Worm (Caenorhabditis elegans) whole organism, L3 larva: ENCODE data around the gene F44E7.4.

Experiments
- R02D3.7 ChIP-seq: fragments of 150-350 bp; optimal IDR thresholded peaks from 2 replicates; lab custom pipeline; 2014; ENCODE audit warnings: missing biosample characterization, missing genetic modification characterization
- ZK546.5 ChIP-seq: sonication (generic microtip); optimal IDR thresholded peaks from 2 replicates; lab custom pipeline; 2017; ENCODE audit warnings: missing biosample characterization, missing genetic modification characterization
- aly-2 ChIP-seq: fragments of 150-350 bp; optimal IDR thresholded peaks from 2 replicates; lab custom pipeline; 2014; ENCODE audit warnings: missing biosample characterization, missing genetic modification characterization
- ama-1 ChIP-seq: fragments of 150-350 bp; optimal IDR thresholded peaks from 2 replicates; lab custom pipeline; 2018
- ceh-16 ChIP-seq: sonication (generic microtip); optimal IDR thresholded peaks from 2 replicates; lab custom pipeline; 2017; ENCODE audit warnings: missing biosample characterization, missing genetic modification characterization
- ceh-28 ChIP-seq: fragments of 150-350 bp; optimal IDR thresholded peaks from 2 replicates; lab custom pipeline; 2014; ENCODE audit warnings: missing biosample characterization, missing genetic modification reagents, missing genetic modification characterization
- ceh-82 ChIP-seq: fragments of 150-350 bp; optimal IDR thresholded peaks from 2 replicates; lab custom pipeline; 2014; ENCODE audit warnings: missing biosample characterization, missing genetic modification characterization
- ceh-9 ChIP-seq: sonication (generic microtip); optimal IDR thresholded peaks from 2 replicates; lab custom pipeline; 2018; ENCODE audit warnings: missing biosample characterization, missing genetic modification characterization
- elt-1 ChIP-seq: fragments of 150-350 bp; optimal IDR thresholded peaks from 2 replicates; lab custom pipeline; 2014; ENCODE audit warnings: missing biosample characterization, missing genetic modification characterization
- elt-2 ChIP-seq: sonication (generic microtip); optimal IDR thresholded peaks from 2 replicates; lab custom pipeline; 2016; ENCODE audit warnings: missing genetic modification reagents, mild to moderate bottlenecking, missing genetic modification characterization, missing compliant biosample characterization
- elt-3 ChIP-seq, 3 experiments: fragments of 150-350 bp in 1 of 3; sonication (generic microtip) in 2 of 3; optimal IDR thresholded peaks; 2 replicates in 2 of 3; 4 replicates in 1 of 3; lab custom pipeline; 2014 to 2017; ENCODE audit warnings: missing biosample characterization in 3 of 3, missing genetic modification characterization in 3 of 3
- eor-1 ChIP-seq, 2 experiments: fragments of 150-350 bp; optimal IDR thresholded peaks; 2 replicates each; lab custom pipeline; 2014 to 2018; ENCODE audit warnings: missing biosample characterization in 2 of 2, missing genetic modification characterization in 2 of 2
- fkh-10 ChIP-seq: sonication (generic microtip); optimal IDR thresholded peaks from 2 replicates; lab custom pipeline; 2017; ENCODE audit warnings: missing biosample characterization, missing genetic modification reagents, missing genetic modification characterization
- hmg-11 ChIP-seq: sonication (generic microtip); optimal IDR thresholded peaks from 2 replicates; lab custom pipeline; 2016; ENCODE audit warnings: missing genetic modification characterization, missing compliant biosample characterization
- jun-1 ChIP-seq: fragments of 150-350 bp; optimal IDR thresholded peaks from 2 replicates; lab custom pipeline; 2014; ENCODE audit warnings: missing biosample characterization, missing genetic modification reagents, missing genetic modification characterization
- lin-15B ChIP-seq: fragments of 150-350 bp; optimal IDR thresholded peaks from 2 replicates; lab custom pipeline; 2014; ENCODE audit warnings: missing biosample characterization, missing genetic modification characterization
- lin-39 ChIP-seq: fragments of 150-350 bp; optimal IDR thresholded peaks from 2 replicates; lab custom pipeline; 2018; ENCODE audit warnings: missing biosample characterization, missing genetic modification reagents, missing genetic modification characterization
- mdl-1 ChIP-seq: fragments of 150-350 bp; optimal IDR thresholded peaks from 2 replicates; lab custom pipeline; 2014; ENCODE audit warnings: missing biosample characterization, missing genetic modification characterization
- mml-1 ChIP-seq: fragments of 150-350 bp; sonication (generic microtip); optimal IDR thresholded peaks from 3 replicates; lab custom pipeline; 2014; ENCODE audit warnings: missing biosample characterization, missing genetic modification characterization
- nfya-1 ChIP-seq: sonication (generic microtip); optimal IDR thresholded peaks from 2 replicates; lab custom pipeline; 2017; ENCODE audit warnings: missing genetic modification characterization, mild to moderate bottlenecking, missing compliant biosample characterization, antibody characterized with exemption, moderate library complexity; ENCODE audit not compliant: insufficient read depth
- nhr-11 ChIP-seq: fragments of 150-350 bp; optimal IDR thresholded peaks from 2 replicates; lab custom pipeline; 2014; ENCODE audit warnings: missing biosample characterization, missing genetic modification characterization
- nhr-23 ChIP-seq: fragments of 150-350 bp; optimal IDR thresholded peaks from 2 replicates; lab custom pipeline; 2014; ENCODE audit warnings: missing biosample characterization, missing genetic modification reagents, missing genetic modification characterization
- nhr-237 ChIP-seq: fragments of 150-350 bp; optimal IDR thresholded peaks from 2 replicates; lab custom pipeline; 2014; ENCODE audit warnings: missing biosample characterization, missing genetic modification characterization
- nhr-28 ChIP-seq: fragments of 150-350 bp; optimal IDR thresholded peaks from 2 replicates; lab custom pipeline; 2014; ENCODE audit warnings: missing biosample characterization, missing genetic modification characterization
- nhr-43 ChIP-seq: sonication (generic microtip); optimal IDR thresholded peaks from 2 replicates; lab custom pipeline; 2016; ENCODE audit warnings: mild to moderate bottlenecking, missing genetic modification characterization, missing compliant biosample characterization; ENCODE audit not compliant: poor library complexity, severe bottlenecking
- nhr-67 ChIP-seq: fragments of 150-350 bp; optimal IDR thresholded peaks from 2 replicates; lab custom pipeline; 2014; ENCODE audit warnings: missing biosample characterization, missing genetic modification characterization
- nhr-77 ChIP-seq: fragments of 150-350 bp; optimal IDR thresholded peaks from 2 replicates; lab custom pipeline; 2014; ENCODE audit warnings: missing biosample characterization, missing genetic modification characterization
- pha-4 ChIP-seq: fragments of 150-350 bp; optimal IDR thresholded peaks from 2 replicates; lab custom pipeline; 2014; ENCODE audit warnings: missing biosample characterization, missing genetic modification reagents, missing genetic modification characterization
- pqm-1 ChIP-seq: fragments of 150-350 bp; optimal IDR thresholded peaks from 2 replicates; lab custom pipeline; 2017; ENCODE audit warnings: missing biosample characterization, missing genetic modification characterization, inconsistent platforms
- sea-2 ChIP-seq: fragments of 150-350 bp; sonication (generic microtip); optimal IDR thresholded peaks from 4 replicates; lab custom pipeline; 2014; ENCODE audit warnings: missing biosample characterization, missing genetic modification reagents, missing genetic modification characterization
- skn-1 ChIP-seq: fragments of 150-350 bp; optimal IDR thresholded peaks from 2 replicates; lab custom pipeline; 2014; ENCODE audit warnings: missing biosample characterization, missing genetic modification characterization
- snpc-4 ChIP-seq: fragments of 150-350 bp; optimal IDR thresholded peaks from 2 replicates; lab custom pipeline; 2014; ENCODE audit warnings: missing biosample characterization, missing genetic modification characterization
- tbx-2 ChIP-seq: sonication (generic microtip); optimal IDR thresholded peaks from 2 replicates; lab custom pipeline; 2016; ENCODE audit warnings: mild to moderate bottlenecking, missing genetic modification characterization, missing compliant biosample characterization
- unc-39 ChIP-seq: sonication (generic microtip); optimal IDR thresholded peaks from 4 replicates; lab custom pipeline; 2017; ENCODE audit warnings: missing biosample characterization, missing genetic modification characterization
- ztf-11 ChIP-seq: fragments of 150-350 bp; optimal IDR thresholded peaks from 2 replicates; lab custom pipeline; 2014; ENCODE audit warnings: missing biosample characterization, missing genetic modification characterization
- ztf-4 ChIP-seq: fragments of 150-350 bp; optimal IDR thresholded peaks from 2 replicates; lab custom pipeline; 2014; ENCODE audit warnings: missing biosample characterization, missing genetic modification characterization

The F44E7.4 gene

ce11 chrV:5780713-5781360 is 4.1 kb upstream of the F44E7.4 start, which contains the start of gene F44E7.5 (continued):
- TF ChIP-seq nfya-1 (tag; lab: Kevin White, UChicago) (peak; percentile 60), tbx-2 (tag; lab: Kevin White, UChicago) (no peak)

ce11 chrV:5779984-5780383 is 3.2 kb upstream of the F44E7.4 start:
- no peak for TF ChIP-seq nhr-77 (tag; lab: Kevin White, UChicago)
- TF ChIP-seq nhr-237 (tag; lab: Kevin White, UChicago): no peak
- no peak for TF ChIP-seq unc-39 (tag; lab: Kevin White, UChicago)
- no peak for TF ChIP-seq ztf-4 (tag; lab: Kevin White, UChicago)
- no peak for TF ChIP-seq fkh-10
- no peak for TF ChIP-seq ZK546.5
- no peak for TF ChIP-seq mml-1
- TF ChIP-seq aly-2 (tag; lab: Kevin White, UChicago): no peak
- TF ChIP-seq nhr-23 (tag; lab: Kevin White, UChicago): no peak
- TF ChIP-seq skn-1: no peak
- TF ChIP-seq ceh-82 (tag; lab: Kevin White, UChicago): no peak
- TF ChIP-seq lin-15B: no peak
- no peak for TF ChIP-seq mdl-1 (tag; lab: Kevin White, UChicago)
- no peak for TF ChIP-seq nhr-28 (tag; lab: Kevin White, UChicago)
- no peak for TF ChIP-seq eor-1 (tag; optimal IDR thresholded peaks at IDR 0.05; lab: Kevin White, UChicago)
- no peak for TF ChIP-seq pqm-1 (tag; lab: Kevin White, UChicago)
- TF ChIP-seq nfya-1 (tag; lab: Kevin White, UChicago): no peak
- no peak for TF ChIP-seq nhr-11 (tag; lab: Kevin White, UChicago)
- TF ChIP-seq hmg-11: no peak
- TF ChIP-seq nhr-43: no peak

ce11 chrV:5774137-5774536 is 2.6 kb downstream of the F44E7.4 start:
- TF ChIP-seq elt-1 (tag; lab: Kevin White, UChicago) (no peak), aly-2 (tag; lab: Kevin White, UChicago) (no peak), pha-4 (tag; lab: Kevin White, UChicago) (no peak), elt-3 (tag; optimal IDR thresholded peaks at IDR 0.05; lab: Kevin White, UChicago) (no peak), lin-39 (tag; lab: Kevin White, UChicago) (no peak), sea-2 (GFP tag; lab: Kevin White, UChicago) (no peak), jun-1 (tag; lab: Kevin White, UChicago) (no peak), mml-1 (no peak), lin-15B (no peak), ceh-28 (tag; lab: Kevin White, UChicago) (no peak)

- TF ChIP-seq ama-1 (no peak), mdl-1 (tag; lab: Kevin White, UChicago) (no peak), snpc-4 (tag; lab: Kevin White, UChicago) (no peak), ZK546.5 (no peak), ceh-16 (tag; lab: Kevin White, UChicago) (no peak), jun-1 (tag; lab: Kevin White, UChicago) (no peak), nhr-67 (tag; lab: Kevin White, UChicago) (no peak), elt-2 (tag; lab: Kevin White, UChicago) (no peak), sea-2 (GFP tag; lab: Kevin White, UChicago) (no peak), nhr-23 (tag; lab: Kevin White, UChicago) (no peak), ztf-11 (no peak), ceh-9 (no peak), lin-39 (tag; lab: Kevin White, UChicago) (no peak), nhr-11 (tag; lab: Kevin White, UChicago) (no peak)
- TF ChIP-seq, all 47 proteins: peak for 0
These were observed 4.2 kb downstream of the F44E7.4 start for ce11 chrV:5772503-5772902.

ce11 chrV:5771627-5772026 is 5.1 kb downstream of the F44E7.4 start, which contains the start of gene F44E7.3:
Gene F44E7.3, plus strand, starts transcription at chrV:5771945.
- peak; percentile 26 for TF ChIP-seq ama-1
- no peak for TF ChIP-seq R02D3.7 (tag; lab: Kevin White, UChicago)
- peak; percentile 27 for TF ChIP-seq nhr-23 (tag; lab: Kevin White, UChicago)
